Worm (Caenorhabditis elegans): ENCODE data around the gene Y43F8B.22.

DNA sequence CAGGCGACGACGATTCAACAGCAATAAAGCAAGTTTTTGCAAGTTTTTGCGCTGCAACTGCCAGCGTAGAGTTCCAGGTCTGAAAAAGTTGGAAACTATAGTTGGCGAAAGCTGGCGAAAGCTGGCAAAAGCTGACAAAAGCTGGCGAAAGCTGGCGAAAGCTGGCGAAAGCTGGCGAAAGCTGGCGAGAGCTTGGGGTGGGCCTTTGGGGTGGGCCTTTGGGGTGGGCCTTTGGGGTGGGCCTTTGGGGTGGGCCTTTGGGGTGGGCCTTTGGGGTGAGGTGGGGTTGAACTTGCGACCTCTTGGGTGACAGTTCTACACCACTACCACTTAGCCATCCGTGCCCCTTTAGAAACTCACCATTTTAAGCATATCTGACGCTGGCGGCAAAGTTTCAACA, 12.5 kb downstream of the Y43F8B.22 start:
- TF ChIP-seq hlh-13 (GFP tag; optimal IDR thresholded peaks at IDR 0.05), result no peak
- no peak for TF ChIP-seq T23F11.4 (GFP tag; optimal IDR thresholded peaks at IDR 0.05)
- TF ChIP-seq ama-1 (optimal IDR thresholded peaks at IDR 0.05), result no peak
- TF ChIP-seq elt-2 (tag; optimal IDR thresholded peaks at IDR 0.05), result no peak
- TF ChIP-seq pqm-1 (tag; optimal IDR thresholded peaks at IDR 0.05), result no peak
- no peak for TF ChIP-seq ceh-31 (tag; optimal IDR thresholded peaks at IDR 0.05)
- TF ChIP-seq pha-4 (tag; optimal IDR thresholded peaks at IDR 0.05), result no peak
- no peak for TF ChIP-seq hlh-15 (tag; optimal IDR thresholded peaks at IDR 0.05)
- TF ChIP-seq ceh-14 (tag; optimal IDR thresholded peaks at IDR 0.05), result no peak
- TF ChIP-seq hlh-30 (tag; optimal IDR thresholded peaks at IDR 0.05; ENCODE audit: insufficient read depth), result no peak

All from whole organism, late embryonic.